Fruit fly (Drosophila melanogaster) whole organism, embryonic: ENCODE data around the gene CG17839.

Experiments
- Aef1 ChIP-seq: fragments of 200-800 bp; sonication (Bioruptor generic); IDR thresholded peaks from 3 replicates; pipeline ENCODE4 v1.3.6; 2022; ENCODE audit warnings: missing biosample characterization, missing genetic modification characterization
- Atf-2 ChIP-seq: fragments of 200-800 bp; sonication (Bioruptor generic); optimal IDR thresholded peaks from 2 replicates; lab custom pipeline; 2016; ENCODE audit warnings: missing biosample characterization, missing genetic modification characterization
- Atf3 ChIP-seq: fragments of 200-800 bp; sonication (Bioruptor generic); optimal IDR thresholded peaks from 3 replicates; lab custom pipeline; 2016; ENCODE audit warnings: missing biosample characterization, missing genetic modification characterization
- Awh ChIP-seq: fragments of 200-800 bp; sonication (Bioruptor generic); IDR thresholded peaks from 2 replicates; pipeline ENCODE4, ENCODE4 v1.3.6; 2022; ENCODE audit warnings: missing biosample characterization, missing genetic modification characterization
- Bgb ChIP-seq: fragments of 200-800 bp; sonication (Bioruptor generic); IDR thresholded peaks from 2 replicates; pipeline ENCODE4 v1.3.6; 2022; ENCODE audit warnings: missing biosample characterization, missing genetic modification characterization; ENCODE audit not compliant: partially characterized antibody
- CG11560 ChIP-seq: fragments of 200-800 bp; sonication (Bioruptor generic); IDR thresholded peaks from 3 replicates; pipeline ENCODE4 v1.3.6; 2022; ENCODE audit warnings: missing biosample characterization, missing genetic modification characterization
- CG17186 ChIP-seq: fragments of 200-800 bp; sonication (Bioruptor generic); optimal IDR thresholded peaks from 3 replicates; lab custom pipeline; 2017; ENCODE audit warnings: missing biosample characterization, missing genetic modification reagents, missing genetic modification characterization
- CG17328 ChIP-seq: fragments of 200-800 bp; sonication (Bioruptor generic); IDR thresholded peaks from 2 replicates; pipeline ENCODE4 v1.3.6; 2022; ENCODE audit warnings: missing biosample characterization, missing genetic modification characterization
- CG17829 ChIP-seq: fragments of 200-800 bp; optimal IDR thresholded peaks from 2 replicates; lab custom pipeline; 2019; ENCODE audit warnings: missing biosample characterization, mild to moderate bottlenecking, missing genetic modification characterization, moderate library complexity
- CG1832 ChIP-seq: fragments of 200-800 bp; sonication (Bioruptor generic); optimal IDR thresholded peaks from 2 replicates; lab custom pipeline; 2017; ENCODE audit warnings: missing biosample characterization, mild to moderate bottlenecking, missing genetic modification characterization, inconsistent platforms
- CG2875 ChIP-seq: fragments of 200-800 bp; sonication (Bioruptor generic); optimal IDR thresholded peaks from 2 replicates; lab custom pipeline; 2017; ENCODE audit warnings: missing biosample characterization, mild to moderate bottlenecking, missing genetic modification characterization, missing genetic modification reagents
- CG30020 ChIP-seq: fragments of 200-800 bp; optimal IDR thresholded peaks from 2 replicates; lab custom pipeline; 2019; ENCODE audit warnings: missing biosample characterization, mild to moderate bottlenecking, missing genetic modification characterization, moderate library complexity
- CG31365 ChIP-seq: fragments of 200-800 bp; sonication (Bioruptor generic); optimal IDR thresholded peaks from 2 replicates; lab custom pipeline; 2018; ENCODE audit warnings: missing biosample characterization, mild to moderate bottlenecking, missing genetic modification characterization
- CG31441 ChIP-seq: fragments of 200-800 bp; sonication (Bioruptor generic); IDR thresholded peaks from 2 replicates; pipeline ENCODE4 v1.3.6; 2022; ENCODE audit warnings: missing biosample characterization, missing genetic modification characterization
- CG7963 ChIP-seq: fragments of 200-800 bp; sonication (Bioruptor generic); IDR thresholded peaks from 3 replicates; pipeline ENCODE4 v1.3.6; 2022; ENCODE audit warnings: missing biosample characterization, missing genetic modification characterization; ENCODE audit not compliant: partially characterized antibody
- CG8281 ChIP-seq: fragments of 200-800 bp; sonication (Bioruptor generic); optimal IDR thresholded peaks from 2 replicates; lab custom pipeline; 2018; ENCODE audit warnings: missing biosample characterization, mild to moderate bottlenecking, missing genetic modification characterization, moderate library complexity
- CG8944 ChIP-seq: fragments of 200-800 bp; sonication (Bioruptor generic); optimal IDR thresholded peaks from 3 replicates; lab custom pipeline; 2016; ENCODE audit warnings: missing biosample characterization, missing genetic modification characterization
- CG9797 ChIP-seq: fragments of 200-800 bp; sonication (Bioruptor generic); optimal IDR thresholded peaks from 3 replicates; lab custom pipeline; 2018; ENCODE audit warnings: missing biosample characterization, mild to moderate bottlenecking, missing genetic modification characterization
- Chrac-16 ChIP-seq: fragments of 200-800 bp; sonication (Bioruptor generic); optimal IDR thresholded peaks from 3 replicates; lab custom pipeline; 2016; ENCODE audit warnings: missing biosample characterization, missing genetic modification characterization
- CkIIα-i1 ChIP-seq: fragments of 200-800 bp; sonication (Bioruptor generic); IDR thresholded peaks from 2 replicates; pipeline ENCODE4 v1.3.6; 2022; ENCODE audit warnings: missing biosample characterization, missing genetic modification characterization
- Fer3 ChIP-seq: fragments of 200-800 bp; sonication (Bioruptor generic); optimal IDR thresholded peaks from 2 replicates; lab custom pipeline; 2018; ENCODE audit warnings: missing biosample characterization, mild to moderate bottlenecking, missing genetic modification characterization, moderate library complexity
- Hey ChIP-seq: fragments of 200-800 bp; sonication (Bioruptor generic); optimal IDR thresholded peaks from 3 replicates; lab custom pipeline; 2018; ENCODE audit warnings: missing biosample characterization, mild to moderate bottlenecking, missing genetic modification characterization
- Lhr ChIP-seq: fragments of 200-800 bp; sonication (Bioruptor generic); optimal IDR thresholded peaks from 3 replicates; lab custom pipeline; 2017; ENCODE audit warnings: mild to moderate bottlenecking, missing biosample characterization, missing genetic modification reagents, missing genetic modification characterization
- MTF-1 ChIP-seq: fragments of 200-800 bp; sonication (Bioruptor generic); optimal IDR thresholded peaks from 2 replicates; lab custom pipeline; 2018; ENCODE audit warnings: missing biosample characterization, mild to moderate bottlenecking, missing genetic modification characterization, borderline replicate concordance
- Mad ChIP-seq: fragments of 200-800 bp; sonication (Bioruptor generic); optimal IDR thresholded peaks from 2 replicates; lab custom pipeline; 2016; ENCODE audit warnings: missing biosample characterization, missing genetic modification characterization
- Ravus ChIP-seq: fragments of 200-800 bp; sonication (Bioruptor generic); IDR thresholded peaks from 2 replicates; pipeline ENCODE4 v1.3.6; 2022; ENCODE audit warnings: missing biosample characterization, missing genetic modification characterization
- Sox102F ChIP-seq: fragments of 200-800 bp; sonication (Bioruptor generic); optimal IDR thresholded peaks from 2 replicates; lab custom pipeline; 2018; ENCODE audit warnings: missing biosample characterization, mild to moderate bottlenecking, missing genetic modification characterization, moderate library complexity
- Sry-β ChIP-seq: fragments of 200-800 bp; sonication (Bioruptor generic); optimal IDR thresholded peaks from 2 replicates; lab custom pipeline; 2018; ENCODE audit warnings: missing biosample characterization, mild to moderate bottlenecking, missing genetic modification characterization, moderate library complexity
- Tbp ChIP-seq: fragments of >200 bp; optimal IDR thresholded peaks from 2 replicates; lab custom pipeline; 2018; ENCODE audit warnings: missing biosample characterization, missing genetic modification characterization
- bcd ChIP-seq: fragments of 200-800 bp; sonication (Bioruptor generic); optimal IDR thresholded peaks from 2 replicates; lab custom pipeline; 2017; ENCODE audit warnings: missing biosample characterization, mild to moderate bottlenecking, missing genetic modification characterization
- ewg ChIP-seq: fragments of 200-800 bp; sonication (Bioruptor generic); optimal IDR thresholded peaks from 3 replicates; lab custom pipeline; 2017; ENCODE audit warnings: mild to moderate bottlenecking, missing biosample characterization, missing genetic modification reagents, missing genetic modification characterization
- gem ChIP-seq: fragments of 200-800 bp; sonication (Bioruptor generic); optimal IDR thresholded peaks from 2 replicates; lab custom pipeline; 2019; ENCODE audit warnings: missing biosample characterization, mild to moderate bottlenecking, missing genetic modification characterization, moderate library complexity
- gro ChIP-seq: fragments of 200-800 bp; sonication (Bioruptor generic); optimal IDR thresholded peaks from 2 replicates; lab custom pipeline; 2016; ENCODE audit warnings: missing biosample characterization, missing genetic modification characterization
- h ChIP-seq: fragments of >200 bp; optimal IDR thresholded peaks from 2 replicates; lab custom pipeline; 2017
- hkb ChIP-seq, 2 experiments: fragments of 200-800 bp in 1 of 2; fragments of >200 bp in 1 of 2; sonication (Bioruptor generic) in 1 of 2; IDR thresholded peaks in 1 of 2; optimal IDR thresholded peaks in 1 of 2; 2 replicates each; pipeline versions ENCODE4 v1.3.6 to Lab custom; 2017 to 2022; ENCODE audit warnings: missing biosample characterization in 1 of 2, missing genetic modification characterization in 1 of 2
- nerfin-1 ChIP-seq: fragments of 200-800 bp; sonication (Bioruptor generic); optimal IDR thresholded peaks from 3 replicates; lab custom pipeline; 2019; ENCODE audit warnings: missing biosample characterization, mild to moderate bottlenecking, missing genetic modification characterization, moderate library complexity
- pnt ChIP-seq: fragments of 200-800 bp; sonication (Bioruptor generic); optimal IDR thresholded peaks from 3 replicates; lab custom pipeline; 2016; ENCODE audit warnings: missing biosample characterization, missing genetic modification characterization
- sc ChIP-seq, 3 experiments: fragments of >200 bp in 2 of 3; fragments of 200-800 bp in 1 of 3; sonication (Bioruptor generic) in 1 of 3; optimal IDR thresholded peaks; 2 replicates in 2 of 3; 3 replicates in 1 of 3; lab custom pipeline; 2017; ENCODE audit warnings: mild to moderate bottlenecking in 1 of 3, missing biosample characterization in 1 of 3, missing genetic modification characterization in 1 of 3, missing genetic modification reagents in 1 of 3
- scrt ChIP-seq: fragments of 200-800 bp; sonication (Bioruptor generic); optimal IDR thresholded peaks from 2 replicates; lab custom pipeline; 2018; ENCODE audit warnings: missing biosample characterization, mild to moderate bottlenecking, missing genetic modification characterization, moderate library complexity
- slou ChIP-seq: fragments of 200-800 bp; sonication (Bioruptor generic); optimal IDR thresholded peaks from 3 replicates; lab custom pipeline; 2016; ENCODE audit warnings: missing biosample characterization, missing genetic modification characterization
- so ChIP-seq: fragments of 200-800 bp; sonication (Bioruptor generic); IDR thresholded peaks from 3 replicates; pipeline ENCODE4 v1.3.6; 2022; ENCODE audit warnings: missing biosample characterization, missing genetic modification characterization
- sr ChIP-seq: fragments of 200-800 bp; sonication (Bioruptor generic); IDR thresholded peaks from 3 replicates; pipeline ENCODE4 v1.3.6; 2022; ENCODE audit warnings: missing biosample characterization, missing genetic modification characterization
- stc ChIP-seq: fragments of 200-800 bp; sonication (Bioruptor generic); IDR thresholded peaks from 2 replicates; pipeline ENCODE4 v1.3.6; 2022; ENCODE audit warnings: missing biosample characterization, missing genetic modification characterization
- stwl ChIP-seq: fragments of 200-800 bp; sonication (Bioruptor generic); optimal IDR thresholded peaks from 3 replicates; lab custom pipeline; 2018; ENCODE audit warnings: missing biosample characterization, mild to moderate bottlenecking, missing genetic modification characterization, moderate library complexity
- tap ChIP-seq: fragments of 200-800 bp; optimal IDR thresholded peaks from 3 replicates; lab custom pipeline; 2019; ENCODE audit warnings: missing biosample characterization, mild to moderate bottlenecking, missing genetic modification characterization, moderate library complexity
- tx ChIP-seq: fragments of 200-800 bp; sonication (Bioruptor generic); optimal IDR thresholded peaks from 2 replicates; lab custom pipeline; 2016; ENCODE audit warnings: missing biosample characterization, missing genetic modification characterization
- wek ChIP-seq: fragments of 200-800 bp; sonication (Bioruptor generic); optimal IDR thresholded peaks from 3 replicates; lab custom pipeline; 2018; ENCODE audit warnings: missing biosample characterization, mild to moderate bottlenecking, missing genetic modification characterization, moderate library complexity
- wor ChIP-seq: fragments of 200-800 bp; sonication (Bioruptor generic); IDR thresholded peaks from 2 replicates; pipeline ENCODE4 v1.3.6; 2022; ENCODE audit warnings: missing biosample characterization, missing genetic modification characterization

Gene CG17839

dm6 chr3L:14781082-14781862 lies 23.7 kb upstream of the CG17839 start (continued):
- peak; percentile 55 for TF ChIP-seq MTF-1 (GFP tag; lab: Kevin White, UChicago)
- TF ChIP-seq gem (tag; lab: Kevin White, UChicago): peak; percentile 80
- TF ChIP-seq pnt (GFP tag; lab: Kevin White, UChicago): peak; percentile 22
- TF ChIP-seq CG17829 (tag; lab: Kevin White, UChicago): peak; percentile 92
- no peak for TF ChIP-seq h (lab: Kevin White, UChicago)
- TF ChIP-seq Ravus (GFP tag; lab: Robert Waterston, UW): no peak
- TF ChIP-seq Tbp (GFP tag; lab: Kevin White, UChicago): no peak
- TF ChIP-seq stwl: peak; percentile 10
- no peak for TF ChIP-seq Mad (GFP tag; lab: Kevin White, UChicago)
- TF ChIP-seq Atf3 (GFP tag; lab: Kevin White, UChicago): peak; percentile 28
- TF ChIP-seq bcd (GFP tag; lab: Kevin White, UChicago): peak; percentile 55
- TF ChIP-seq CG1832 (GFP tag; lab: Kevin White, UChicago): no peak
- TF ChIP-seq CG7963 (GFP tag; lab: Robert Waterston, UW): no peak
- TF ChIP-seq CG8944 (GFP tag; lab: Kevin White, UChicago): peak; percentile 4
- TF ChIP-seq nerfin-1 (tag; lab: Kevin White, UChicago): peak; percentile 88
- TF ChIP-seq tap (tag; lab: Kevin White, UChicago): no peak
- peak; percentile 44 for TF ChIP-seq Hey (tag; lab: Kevin White, UChicago)
- TF ChIP-seq CG17328 (GFP tag; lab: Robert Waterston, UW): peak; percentile 35
- TF ChIP-seq Lhr: peak; percentile 5
- no peak for TF ChIP-seq CkIIα-i1 (GFP tag; lab: Robert Waterston, UW)
- peak; percentile 13; the same call in 1 of the 2 replicates for TF ChIP-seq Awh (GFP tag; lab: Robert Waterston, UW)
- TF ChIP-seq Aef1: no peak; the same call in 2 of the 3 replicates
- peak; percentile 15 for TF ChIP-seq tx (GFP tag; lab: Kevin White, UChicago)
- TF ChIP-seq sr: no peak; the same call in 2 of the 3 replicates
- no peak for TF ChIP-seq sc (optimal IDR thresholded peaks at IDR 0.05; lab: Kevin White, UChicago)
- TF ChIP-seq sc (GFP tag; optimal IDR thresholded peaks at IDR 0.05; lab: Kevin White, UChicago): peak; percentile 66
- 0 out of 2 replicates have a peak, but pooled peaks have one; percentile 37 for TF ChIP-seq wor (GFP tag; lab: Robert Waterston, UW)
- no peak for TF ChIP-seq CG17186
- no peak for TF ChIP-seq hkb (optimal IDR thresholded peaks at IDR 0.05; lab: Kevin White, UChicago)
- peak; percentile 51; the same call in 1 of the 2 replicates for TF ChIP-seq hkb (GFP tag; IDR thresholded peaks at IDR 0.05; lab: Robert Waterston, UW)
- peak; percentile 23 for TF ChIP-seq Sry-β
- peak; percentile 32 for TF ChIP-seq Fer3 (tag; lab: Kevin White, UChicago)
- TF ChIP-seq scrt (GFP tag; lab: Kevin White, UChicago): peak; percentile 97
- peak; percentile 35 for TF ChIP-seq CG30020
- TF ChIP-seq Sox102F: peak; percentile 74
- TF ChIP-seq wek: peak; percentile 79
- peak; percentile 65 for TF ChIP-seq Atf-2
- TF ChIP-seq CG9797: no peak
- no peak for TF ChIP-seq CG11560 (tag; lab: Robert Waterston, UW)
- TF ChIP-seq Bgb (GFP tag; lab: Robert Waterston, UW): peak; percentile 24; the same call in 1 of the 2 replicates
- peak; percentile 61 for TF ChIP-seq CG31365
- peak; percentile 64 for TF ChIP-seq gro (GFP tag; lab: Kevin White, UChicago)
- TF ChIP-seq slou (GFP tag; lab: Kevin White, UChicago): peak; percentile 23
- peak; percentile 57; the same call in 1 of the 2 replicates for TF ChIP-seq stc (GFP tag; lab: Robert Waterston, UW)
- peak; percentile 36 for TF ChIP-seq Chrac-16 (GFP tag; lab: Kevin White, UChicago)
- TF ChIP-seq CG2875: peak; percentile 49
- peak; percentile 82 for TF ChIP-seq CG31441
- peak; percentile 40 for TF ChIP-seq ewg
- peak; percentile 50; the same call in 1 of the 3 replicates for TF ChIP-seq so
- peak; percentile 42 for TF ChIP-seq CG8281
